Fruit fly (Drosophila melanogaster) whole organism, adult: Measurements from ENCODE around the gene CG4594.

Source experiments
- CG33017 ChIP-seq: fragments of 200-800 bp; sonication (Bioruptor generic); optimal IDR thresholded peaks from 2 replicates; lab custom pipeline; 2018; ENCODE audit warnings: missing biosample characterization, mild to moderate bottlenecking, missing genetic modification characterization, moderate library complexity
- Clk ChIP-seq: fragments of 200-800 bp; sonication (Bioruptor generic); optimal IDR thresholded peaks from 2 replicates; lab custom pipeline; 2017; ENCODE audit warnings: missing biosample characterization, missing genetic modification characterization
- cic ChIP-seq: fragments of 200-800 bp; sonication (Bioruptor generic); optimal IDR thresholded peaks from 2 replicates; lab custom pipeline; 2017; ENCODE audit warnings: missing biosample characterization, mild to moderate bottlenecking, missing genetic modification characterization, moderate library complexity

DNA sequence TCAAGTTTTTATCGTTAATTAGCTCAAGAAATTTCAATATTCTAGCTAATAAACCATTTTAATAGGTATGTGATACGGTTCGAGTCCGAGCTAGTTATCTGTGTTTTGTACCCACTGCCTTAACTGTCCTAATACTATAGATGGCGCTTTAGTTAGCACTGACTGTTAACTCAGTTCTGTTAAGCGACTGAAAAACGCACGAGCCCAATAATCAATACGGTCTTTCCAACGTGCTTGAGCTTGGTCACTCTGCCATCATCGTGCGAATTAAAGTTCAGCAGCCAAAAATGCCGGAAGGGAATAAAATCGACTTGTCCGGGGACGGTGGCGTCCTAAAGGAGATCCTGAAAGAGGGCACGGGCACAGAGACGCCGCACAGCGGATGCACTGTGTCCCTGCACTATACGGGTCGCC lies 32.1 kb upstream of the CG4594 start, which contains the start of gene Fkbp59:
- TF ChIP-seq CG33017 (peak; percentile 25), cic (GFP tag; lab: Kevin White, UChicago) (no peak), Clk (GFP tag; lab: Kevin White, UChicago) (no peak)
